Worm (Caenorhabditis elegans) whole organism, L2 larva: ENCODE data around the gene rsf-1.

Experiments used
- ama-1 ChIP-seq: fragments of 150-350 bp; optimal IDR thresholded peaks from 2 replicates; lab custom pipeline; 2018; ENCODE audit warnings: inconsistent platforms
- elt-3 ChIP-seq: sonication (generic microtip); optimal IDR thresholded peaks from 2 replicates; lab custom pipeline; 2017; ENCODE audit warnings: missing biosample characterization, missing genetic modification characterization
- mdl-1 ChIP-seq, 2 experiments: fragments of 150-350 bp in 1 of 2; sonication (generic microtip) in 1 of 2; optimal IDR thresholded peaks; 2 replicates each; lab custom pipeline; 2017; ENCODE audit warnings: missing biosample characterization in 2 of 2, missing genetic modification characterization in 2 of 2
- nhr-11 ChIP-seq: fragments of 150-350 bp; optimal IDR thresholded peaks from 2 replicates; lab custom pipeline; 2014; ENCODE audit warnings: missing biosample characterization, missing genetic modification characterization
- nhr-25 ChIP-seq: fragments of 150-350 bp; sonication (generic microtip); optimal IDR thresholded peaks from 3 replicates; lab custom pipeline; 2014; ENCODE audit warnings: missing biosample characterization, missing genetic modification characterization

ce11 chrII:11314165-11314564 is 8.0 kb downstream of the rsf-1 start, which contains the start of gene T24F1.4:
- TF ChIP-seq ama-1 (lab: Kevin White, UChicago) = no peak
- no peak for TF ChIP-seq nhr-25 (tag; lab: Kevin White, UChicago)
- no peak for TF ChIP-seq mdl-1 (tag; optimal IDR thresholded peaks at IDR 0.05; lab: Kevin White, UChicago)
- no peak for TF ChIP-seq nhr-11 (tag; lab: Kevin White, UChicago)
- no peak for TF ChIP-seq elt-3 (tag; lab: Kevin White, UChicago)
